Worm (Caenorhabditis elegans) whole organism, late embryonic: ENCODE results near the gene T22G5.3.

Experiments used
- C08G9.2 ChIP-seq: sonication (generic microtip); optimal IDR thresholded peaks from 2 replicates; lab custom pipeline; 2016; ENCODE audit warnings: mild to moderate bottlenecking, missing genetic modification characterization, moderate library complexity, missing compliant biosample characterization
- K02D7.2 ChIP-seq: sonication (generic microtip); optimal IDR thresholded peaks from 2 replicates; lab custom pipeline; 2017; ENCODE audit warnings: mild to moderate bottlenecking, missing genetic modification characterization, missing compliant biosample characterization
- K09A11.1 ChIP-seq: sonication (generic microtip); optimal IDR thresholded peaks from 2 replicates; lab custom pipeline; 2017; ENCODE audit warnings: antibody characterized with exemption, mild to moderate bottlenecking, missing genetic modification characterization, missing compliant biosample characterization; ENCODE audit not compliant: insufficient read depth
- Y22D7AL.16 ChIP-seq: sonication (generic microtip); optimal IDR thresholded peaks from 2 replicates; lab custom pipeline; 2016; ENCODE audit warnings: missing genetic modification characterization, missing compliant biosample characterization
- ceh-19 ChIP-seq: fragments of 200-800 bp; sonication (Bioruptor generic); optimal IDR thresholded peaks from 2 replicates; lab custom pipeline; 2018; ENCODE audit warnings: mild to moderate bottlenecking, missing genetic modification characterization, missing compliant biosample characterization
- ceh-2 ChIP-seq: sonication (generic microtip); optimal IDR thresholded peaks from 2 replicates; lab custom pipeline; 2016; ENCODE audit warnings: missing genotype, missing genetic modification characterization, missing compliant biosample characterization
- ceh-30 ChIP-seq: fragments of 150-350 bp; optimal IDR thresholded peaks from 2 replicates; lab custom pipeline; 2014; ENCODE audit warnings: missing biosample characterization, missing genetic modification characterization
- ceh-31 ChIP-seq: sonication (generic microtip); optimal IDR thresholded peaks from 2 replicates; lab custom pipeline; 2016; ENCODE audit warnings: missing genetic modification characterization, missing compliant biosample characterization
- ceh-34 ChIP-seq: sonication (generic microtip); optimal IDR thresholded peaks from 2 replicates; lab custom pipeline; 2016; ENCODE audit warnings: mild to moderate bottlenecking, missing genetic modification characterization, missing compliant biosample characterization
- ceh-45 ChIP-seq: fragments of 200-800 bp; sonication (Bioruptor generic); IDR thresholded peaks from 2 replicates; pipeline ENCODE4 v1.3.6; 2022; ENCODE audit warnings: missing genetic modification reagents, missing genetic modification characterization, missing compliant biosample characterization
- ceh-6 ChIP-seq: fragments of 200-800 bp; sonication (Bioruptor generic); optimal IDR thresholded peaks from 2 replicates; lab custom pipeline; 2018; ENCODE audit warnings: mild to moderate bottlenecking, missing genetic modification characterization, missing compliant biosample characterization
- ceh-9 ChIP-seq: sonication (generic microtip); optimal IDR thresholded peaks from 2 replicates; lab custom pipeline; 2016; ENCODE audit warnings: mild to moderate bottlenecking, missing genetic modification characterization, inconsistent platforms, missing compliant biosample characterization
- che-1 ChIP-seq: sonication (generic microtip); optimal IDR thresholded peaks from 2 replicates; lab custom pipeline; 2016; ENCODE audit warnings: mild to moderate bottlenecking, missing genetic modification characterization, missing compliant biosample characterization
- dmd-4 ChIP-seq: sonication (generic microtip); optimal IDR thresholded peaks from 2 replicates; lab custom pipeline; 2016; ENCODE audit warnings: borderline replicate concordance, missing genetic modification characterization, missing compliant biosample characterization
- elt-4 ChIP-seq: sonication (generic microtip); optimal IDR thresholded peaks from 2 replicates; lab custom pipeline; 2016; ENCODE audit warnings: missing genetic modification characterization, missing compliant biosample characterization
- ets-4 ChIP-seq: sonication (generic microtip); optimal IDR thresholded peaks from 2 replicates; lab custom pipeline; 2016; ENCODE audit warnings: missing genetic modification characterization, missing compliant biosample characterization
- fax-1 ChIP-seq: sonication (generic microtip); optimal IDR thresholded peaks from 2 replicates; lab custom pipeline; 2016; ENCODE audit warnings: missing genotype, missing genetic modification characterization, missing compliant biosample characterization
- fkh-10 ChIP-seq: fragments of 150-350 bp; optimal IDR thresholded peaks from 2 replicates; lab custom pipeline; 2014; ENCODE audit warnings: missing biosample characterization, missing genetic modification reagents, missing genetic modification characterization
- fkh-6 ChIP-seq: sonication (generic microtip); optimal IDR thresholded peaks from 2 replicates; lab custom pipeline; 2016; ENCODE audit warnings: missing genetic modification characterization, missing compliant biosample characterization
- gmeb-2 ChIP-seq: sonication (generic microtip); optimal IDR thresholded peaks from 2 replicates; lab custom pipeline; 2016; ENCODE audit warnings: missing genetic modification characterization, inconsistent platforms, missing compliant biosample characterization
- hlh-13 ChIP-seq: fragments of 200-800 bp; sonication (Bioruptor generic); optimal IDR thresholded peaks from 2 replicates; lab custom pipeline; 2018; ENCODE audit warnings: mild to moderate bottlenecking, missing genetic modification characterization, missing compliant biosample characterization
- hlh-15 ChIP-seq: sonication (generic microtip); optimal IDR thresholded peaks from 2 replicates; lab custom pipeline; 2016; ENCODE audit warnings: missing genetic modification characterization, missing compliant biosample characterization
- hlh-30 ChIP-seq: sonication (generic microtip); optimal IDR thresholded peaks from 2 replicates; lab custom pipeline; 2017; ENCODE audit warnings: antibody characterized with exemption, missing genetic modification characterization, missing compliant biosample characterization; ENCODE audit not compliant: insufficient read depth
- hlh-6 ChIP-seq: sonication (generic microtip); optimal IDR thresholded peaks from 2 replicates; lab custom pipeline; 2016; ENCODE audit warnings: missing genotype, missing genetic modification characterization, missing compliant biosample characterization
- hlh-8 ChIP-seq: sonication (generic microtip); optimal IDR thresholded peaks from 2 replicates; lab custom pipeline; 2016; ENCODE audit warnings: missing genotype, missing genetic modification characterization, missing compliant biosample characterization
- lim-6 ChIP-seq: sonication (generic microtip); optimal IDR thresholded peaks from 2 replicates; lab custom pipeline; 2016; ENCODE audit warnings: missing genetic modification characterization, missing compliant biosample characterization
- madf-2 ChIP-seq: sonication (generic microtip); optimal IDR thresholded peaks from 2 replicates; lab custom pipeline; 2017; ENCODE audit warnings: missing genetic modification characterization, missing compliant biosample characterization
- nfya-1 ChIP-seq: sonication (generic microtip); optimal IDR thresholded peaks from 2 replicates; lab custom pipeline; 2017; ENCODE audit warnings: missing genetic modification characterization, mild to moderate bottlenecking, missing compliant biosample characterization, antibody characterized with exemption, moderate library complexity
- nhr-11 ChIP-seq: fragments of 150-350 bp; optimal IDR thresholded peaks from 2 replicates; lab custom pipeline; 2014; ENCODE audit warnings: missing biosample characterization, missing genetic modification characterization
- nhr-232 ChIP-seq: sonication (generic microtip); optimal IDR thresholded peaks from 2 replicates; lab custom pipeline; 2016; ENCODE audit warnings: missing genetic modification characterization, missing compliant biosample characterization
- npax-4 ChIP-seq: sonication (generic microtip); optimal IDR thresholded peaks from 2 replicates; lab custom pipeline; 2016; ENCODE audit warnings: missing genetic modification characterization, missing compliant biosample characterization
- pag-3 ChIP-seq: sonication (generic microtip); optimal IDR thresholded peaks from 2 replicates; lab custom pipeline; 2016; ENCODE audit warnings: missing compliant biosample characterization, missing genetic modification characterization, borderline replicate concordance
- pha-4 ChIP-seq: fragments of 150-350 bp; optimal IDR thresholded peaks from 2 replicates; lab custom pipeline; 2018; ENCODE audit warnings: missing biosample characterization, missing genetic modification reagents, missing genetic modification characterization
- pqm-1 ChIP-seq: sonication (generic microtip); optimal IDR thresholded peaks from 2 replicates; lab custom pipeline; 2016; ENCODE audit warnings: missing genetic modification characterization, missing compliant biosample characterization
- pros-1 ChIP-seq: fragments of 150-350 bp; optimal IDR thresholded peaks from 2 replicates; lab custom pipeline; 2014; ENCODE audit warnings: missing biosample characterization, missing genetic modification reagents, missing genetic modification characterization
- ref-2 ChIP-seq: sonication (generic microtip); optimal IDR thresholded peaks from 2 replicates; lab custom pipeline; 2016; ENCODE audit warnings: missing genetic modification characterization, missing compliant biosample characterization
- rnt-1 ChIP-seq: sonication (generic microtip); optimal IDR thresholded peaks from 2 replicates; lab custom pipeline; 2016; ENCODE audit warnings: missing genetic modification characterization, missing compliant biosample characterization
- sox-2 ChIP-seq: fragments of 200-800 bp; sonication (Bioruptor generic); IDR thresholded peaks from 2 replicates; pipeline ENCODE4 v1.3.6; 2022; ENCODE audit warnings: missing genetic modification reagents, missing genetic modification characterization, missing compliant biosample characterization
- syd-9 ChIP-seq: sonication (generic microtip); optimal IDR thresholded peaks from 2 replicates; lab custom pipeline; 2016; ENCODE audit warnings: mild to moderate bottlenecking, missing genetic modification characterization, moderate library complexity, missing compliant biosample characterization
- tbx-2 ChIP-seq: sonication (generic microtip); optimal IDR thresholded peaks from 2 replicates; lab custom pipeline; 2016; ENCODE audit warnings: missing genetic modification characterization, missing compliant biosample characterization
- unc-3 ChIP-seq, 2 experiments: fragments of 200-800 bp in 1 of 2; sonication (Bioruptor generic) in 1 of 2; sonication (generic microtip) in 1 of 2; conservative IDR thresholded peaks in 1 of 2; optimal IDR thresholded peaks in 1 of 2; 2 replicates each; pipeline versions ENCODE4 v1.3.6 to Lab custom; 2016 to 2022; ENCODE audit warnings: missing compliant biosample characterization in 2 of 2, missing genetic modification characterization in 2 of 2, missing genetic modification reagents in 1 of 2
- zip-5 ChIP-seq: sonication (generic microtip); optimal IDR thresholded peaks from 2 replicates; lab custom pipeline; 2016; ENCODE audit warnings: missing genetic modification characterization, missing compliant biosample characterization
- ztf-16 ChIP-seq: sonication (generic microtip); optimal IDR thresholded peaks from 2 replicates; lab custom pipeline; 2017; ENCODE audit warnings: missing genetic modification characterization, missing compliant biosample characterization

T22G5.3 gene

DNA sequence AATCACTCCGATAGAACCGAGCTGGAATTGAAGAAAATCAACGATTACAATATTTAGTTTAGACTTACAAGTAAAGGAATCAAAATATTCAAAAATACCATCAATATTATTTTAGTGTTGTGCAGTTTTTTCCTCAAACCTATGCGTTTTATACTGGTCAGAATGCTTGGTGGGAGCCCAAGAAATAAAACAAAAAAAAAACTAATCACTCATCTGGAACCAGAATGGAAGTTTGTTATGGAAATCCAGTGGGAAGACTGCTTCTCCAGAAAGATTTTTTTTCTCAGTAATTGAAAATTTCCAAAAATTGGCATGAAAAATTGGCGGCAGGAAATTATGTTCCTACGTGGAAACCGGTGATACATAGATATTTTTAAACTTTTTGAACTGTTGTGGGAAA, 24.3 kb upstream of the T22G5.3 start, which contains the start of gene srx-134:
srx-134 (minus strand) TSS at position 101 of the 400 bp plus-strand sequence.
- TF ChIP-seq rnt-1 (no peak), ztf-16 (tag; lab: Kevin White, UChicago) (no peak), hlh-13 (GFP tag; lab: Kevin White, UChicago) (no peak), lim-6 (no peak), K09A11.1 (tag; lab: Kevin White, UChicago) (no peak), ceh-6 (GFP tag; lab: Kevin White, UChicago) (no peak), nhr-232 (no peak), fax-1 (no peak), K02D7.2 (no peak)

DNA sequence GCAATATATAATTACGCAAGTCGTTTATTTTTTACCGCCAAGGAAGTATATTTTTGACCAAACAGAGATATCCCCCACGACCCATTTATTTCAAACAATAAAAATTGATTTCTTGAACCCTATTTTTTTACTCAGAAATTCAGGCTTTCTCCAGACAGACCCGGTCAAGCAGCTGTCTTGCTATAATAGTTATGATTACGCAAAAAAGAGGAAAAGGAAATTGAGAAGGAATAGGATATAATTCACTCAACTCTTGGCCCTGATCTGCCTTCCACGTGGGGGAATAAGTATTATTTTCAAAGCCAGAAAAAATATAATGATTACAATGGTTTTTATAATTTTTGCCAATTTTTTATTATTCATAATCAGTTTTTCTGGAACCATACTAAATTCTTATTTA, 23.6 kb upstream of the T22G5.3 start, which contains the start of gene srx-136:
srx-136 (plus strand) TSS at position 301 of the 400 bp plus-strand sequence.
- TF ChIP-seq ceh-19 (GFP tag; lab: Kevin White, UChicago) (no peak), che-1 (tag; lab: Kevin White, UChicago) (no peak), pha-4 (tag; lab: Kevin White, UChicago) (no peak), rnt-1 (no peak), sox-2 (no peak), ceh-45 (GFP tag; lab: Robert Waterston, UW) (no peak), elt-4 (no peak), pros-1 (tag; lab: Kevin White, UChicago) (no peak), unc-3 (GFP tag; conservative IDR thresholded peaks at IDR 0.05; lab: Robert Waterston, UW) (no peak), unc-3 (tag; optimal IDR thresholded peaks at IDR 0.05; lab: Kevin White, UChicago) (no peak), ceh-9 (no peak), ceh-6 (GFP tag; lab: Kevin White, UChicago) (no peak), hlh-8 (tag; lab: Kevin White, UChicago) (no peak), K02D7.2 (no peak), madf-2 (tag; lab: Kevin White, UChicago) (no peak), npax-4 (tag; lab: Kevin White, UChicago) (no peak), syd-9 (tag; lab: Kevin White, UChicago) (no peak), ref-2 (tag; lab: Kevin White, UChicago) (no peak), nhr-232 (no peak), hlh-30 (no peak), Y22D7AL.16 (no peak)
- TF ChIP-seq, all 69 proteins: peak for 0

DNA sequence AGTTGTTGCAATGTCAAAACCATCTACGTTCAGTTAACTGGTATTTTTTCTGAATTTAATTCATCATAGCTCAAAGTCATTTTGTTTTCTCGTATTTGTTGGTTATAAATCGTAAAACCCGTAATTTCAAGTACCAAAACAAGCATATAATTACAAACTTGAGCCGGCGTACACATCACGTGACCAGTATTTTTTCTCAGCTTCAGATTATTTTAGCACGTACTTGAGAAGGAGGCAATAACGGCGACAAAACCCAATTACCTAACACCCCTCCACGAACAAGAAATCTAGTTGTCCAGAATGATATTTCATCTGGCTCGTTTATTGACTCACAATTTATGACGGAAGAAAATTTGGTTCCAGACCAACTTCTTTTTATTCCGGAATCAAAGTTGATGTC, 21.8 kb upstream of the T22G5.3 start, which contains the start of gene srx-135:
srx-135 (plus strand) TSS at position 301 of the 400 bp plus-strand sequence.
- no peak for TF ChIP-seq ceh-9
- no peak for TF ChIP-seq gmeb-2 (tag; lab: Kevin White, UChicago)
- TF ChIP-seq ets-4 (tag; lab: Kevin White, UChicago): no peak
- no peak for TF ChIP-seq hlh-6 (tag; lab: Kevin White, UChicago)
- no peak for TF ChIP-seq ceh-34 (tag; lab: Kevin White, UChicago)
- no peak for TF ChIP-seq hlh-15 (tag; lab: Kevin White, UChicago)

DNA sequence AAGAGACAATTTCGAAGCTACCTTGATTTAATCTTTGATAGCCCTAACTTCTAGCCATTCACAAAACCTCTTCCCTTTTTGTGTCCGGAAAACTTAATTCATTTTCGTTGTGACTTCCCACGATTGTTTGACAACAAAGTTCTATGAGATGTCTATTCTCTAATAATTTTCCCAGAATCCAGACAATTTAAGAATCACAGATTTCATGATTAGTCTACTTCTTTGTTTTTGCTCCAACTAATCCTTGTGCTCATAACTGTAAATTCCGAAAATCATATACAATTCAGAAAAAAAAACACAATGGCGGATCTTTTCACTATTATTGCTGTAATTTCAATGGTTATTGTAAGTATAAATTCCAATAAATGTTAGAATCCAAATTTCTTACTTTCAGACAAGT, 18.2 kb upstream of the T22G5.3 start, which contains the start of gene srx-137:
srx-137 (plus strand) TSS at position 301 of the 400 bp plus-strand sequence.
- TF ChIP-seq pqm-1: no peak
- no peak for TF ChIP-seq pros-1 (tag; lab: Kevin White, UChicago)
- TF ChIP-seq ceh-30 (tag; lab: Kevin White, UChicago): no peak
- no peak for TF ChIP-seq ceh-2
- no peak for TF ChIP-seq nhr-11 (tag; lab: Kevin White, UChicago)
- TF ChIP-seq nfya-1 (tag; lab: Kevin White, UChicago): no peak
- TF ChIP-seq ceh-45 (GFP tag; lab: Robert Waterston, UW): no peak
- no peak for TF ChIP-seq ets-4 (tag; lab: Kevin White, UChicago)
- TF ChIP-seq fkh-10 (GFP tag; lab: Kevin White, UChicago): no peak
- no peak for TF ChIP-seq pag-3 (tag; lab: Kevin White, UChicago)
- no peak for TF ChIP-seq C08G9.2 (tag; lab: Kevin White, UChicago)
- no peak for TF ChIP-seq hlh-30
- TF ChIP-seq ceh-6 (GFP tag; lab: Kevin White, UChicago): no peak
- TF ChIP-seq fkh-6 (tag; lab: Kevin White, UChicago): no peak
- no peak for TF ChIP-seq dmd-4 (tag; lab: Kevin White, UChicago)
- TF ChIP-seq tbx-2: no peak
- TF ChIP-seq zip-5 (tag; lab: Kevin White, UChicago): no peak
- no peak for TF ChIP-seq ceh-31
- no peak for TF ChIP-seq lim-6
- TF ChIP-seq, all 69 proteins: peak for 0
